Worm (Caenorhabditis elegans): Measurements from ENCODE around the gene nyn-1.

nyn-1 gene

ce11 chrIV:13645823-13646222, 41.0 kb downstream of the nyn-1 start, which contains the start of gene srz-29:
Gene srz-29 (minus strand): TSS chrIV:13645923.
- TF ChIP-seq B0310.2 (tag; optimal IDR thresholded peaks at IDR 0.05) (no peak), aly-1 (tag; optimal IDR thresholded peaks at IDR 0.05) (no peak), tbx-11 (GFP tag; IDR thresholded peaks at IDR 0.05) (no peak), ceh-13 (GFP tag; optimal IDR thresholded peaks at IDR 0.05) (no peak)

ce11 chrIV:13639027-13639426, 47.8 kb downstream of the nyn-1 start, which contains the start of gene ugt-22:
Gene ugt-22 (plus strand): TSS chrIV:13639260.
- no peak for TF ChIP-seq tbx-37 (GFP tag; conservative IDR thresholded peaks at IDR 0.05)
- no peak for TF ChIP-seq sea-1 (GFP tag; conservative IDR thresholded peaks at IDR 0.05)
- TF ChIP-seq hmg-4 (GFP tag; optimal IDR thresholded peaks at IDR 0.05), result no peak
- TF ChIP-seq B0310.2 (tag; optimal IDR thresholded peaks at IDR 0.05), result no peak
- TF ChIP-seq tbx-11 (GFP tag; IDR thresholded peaks at IDR 0.05), result no peak

- TF ChIP-seq ceh-36 (tag; optimal IDR thresholded peaks at IDR 0.05) (no peak), aly-1 (tag; optimal IDR thresholded peaks at IDR 0.05) (no peak), ama-1 (optimal IDR thresholded peaks at IDR 0.05) (no peak), tra-4 (tag; optimal IDR thresholded peaks at IDR 0.05) (no peak)
Observed at ce11 chrIV:13636975-13637374, 49.8 kb downstream of the nyn-1 start, which contains the start of gene C08F11.7. Gene C08F11.7 (plus strand): TSS chrIV:13637275.
